Worm (Caenorhabditis elegans) whole organism, young adult: ENCODE data around the gene R04F11.3.

Experiments
- B0261.1 ChIP-seq: sonication (generic microtip); optimal IDR thresholded peaks from 2 replicates; lab custom pipeline; 2016; ENCODE audit warnings: mild to moderate bottlenecking, missing genetic modification characterization, moderate library complexity, missing compliant biosample characterization
- F23B12.7 ChIP-seq: sonication (generic microtip); optimal IDR thresholded peaks from 2 replicates; lab custom pipeline; 2017; ENCODE audit warnings: missing genetic modification characterization, mild to moderate bottlenecking, missing compliant biosample characterization, antibody characterized with exemption, moderate library complexity; ENCODE audit not compliant: insufficient read depth
- F49E8.2 ChIP-seq: sonication (generic microtip); optimal IDR thresholded peaks from 3 replicates; lab custom pipeline; 2017; ENCODE audit warnings: missing genetic modification characterization, mild to moderate bottlenecking, missing compliant biosample characterization, antibody characterized with exemption, moderate library complexity; ENCODE audit not compliant: insufficient read depth
- F52B5.7 ChIP-seq: sonication (generic microtip); optimal IDR thresholded peaks from 2 replicates; lab custom pipeline; 2016; ENCODE audit warnings: mild to moderate bottlenecking, missing genetic modification characterization, missing compliant biosample characterization
- T26A5.8 ChIP-seq: sonication (generic microtip); optimal IDR thresholded peaks from 2 replicates; lab custom pipeline; 2016; ENCODE audit warnings: missing genetic modification characterization, missing compliant biosample characterization
- Y53F4B.3 ChIP-seq: fragments of 200-800 bp; sonication (Bioruptor generic); IDR thresholded peaks from 2 replicates; pipeline ENCODE4 v1.3.6; 2022; ENCODE audit warnings: missing genetic modification reagents, missing genetic modification characterization, missing compliant biosample characterization
- Y53G8AR.9 ChIP-seq: fragments of 200-800 bp; sonication (Bioruptor generic); conservative IDR thresholded peaks from 2 replicates; pipeline ENCODE4 v1.3.6; 2022; ENCODE audit warnings: missing genetic modification reagents, missing genetic modification characterization, missing compliant biosample characterization
- Y79H2A.3 ChIP-seq: fragments of 200-800 bp; sonication (Bioruptor generic); conservative IDR thresholded peaks from 2 replicates; pipeline ENCODE4 v1.3.6; 2022; ENCODE audit warnings: missing genetic modification reagents, missing genetic modification characterization, missing compliant biosample characterization
- akir-1 ChIP-seq: fragments of 200-800 bp; sonication (Bioruptor generic); optimal IDR thresholded peaks from 2 replicates; lab custom pipeline; 2018; ENCODE audit warnings: mild to moderate bottlenecking, missing genetic modification characterization, moderate library complexity, missing compliant biosample characterization
- ama-1 ChIP-seq, 3 experiments: fragments of 150-350 bp in 1 of 3; sonication (generic microtip) in 2 of 3; optimal IDR thresholded peaks; 2 replicates each; lab custom pipeline; 2014 to 2018; ENCODE audit warnings: missing biosample characterization in 2 of 3, missing genetic modification characterization in 2 of 3, missing genetic modification reagents in 2 of 3
- aptf-2 ChIP-seq: fragments of 200-800 bp; sonication (Bioruptor generic); conservative IDR thresholded peaks from 2 replicates; pipeline ENCODE4 v1.3.6; 2022; ENCODE audit warnings: missing genetic modification reagents, missing genetic modification characterization, missing compliant biosample characterization
- aptf-3 ChIP-seq: fragments of 200-800 bp; sonication (Bioruptor generic); IDR thresholded peaks from 2 replicates; pipeline ENCODE4 v1.3.6; 2022; ENCODE audit warnings: missing genetic modification characterization, missing compliant biosample characterization
- attf-3 ChIP-seq: fragments of 200-800 bp; sonication (Bioruptor generic); conservative IDR thresholded peaks from 2 replicates; pipeline ENCODE4 v1.3.6; 2022; ENCODE audit warnings: missing genetic modification reagents, missing genetic modification characterization, missing compliant biosample characterization
- attf-6 ChIP-seq: fragments of 200-800 bp; sonication (Bioruptor generic); IDR thresholded peaks from 2 replicates; pipeline ENCODE4 v1.3.6; 2022; ENCODE audit warnings: missing genetic modification reagents, missing genetic modification characterization, missing compliant biosample characterization
- bed-2 ChIP-seq: fragments of 200-800 bp; sonication (Bioruptor generic); IDR thresholded peaks from 2 replicates; pipeline ENCODE4 v1.3.6; 2022; ENCODE audit warnings: missing genetic modification reagents, missing genetic modification characterization, missing compliant biosample characterization
- ccch-3 ChIP-seq: fragments of 200-800 bp; sonication (Bioruptor generic); optimal IDR thresholded peaks from 2 replicates; lab custom pipeline; 2018; ENCODE audit warnings: mild to moderate bottlenecking, missing genetic modification characterization, missing compliant biosample characterization
- cebp-1 ChIP-seq, 2 experiments: fragments of 200-800 bp in 1 of 2; sonication (Bioruptor generic) in 1 of 2; sonication (generic microtip) in 1 of 2; IDR thresholded peaks in 1 of 2; optimal IDR thresholded peaks in 1 of 2; 2 replicates each; pipeline versions ENCODE4 v1.3.6 to Lab custom; 2017 to 2022; ENCODE audit warnings: missing compliant biosample characterization in 2 of 2, missing genetic modification characterization in 2 of 2, mild to moderate bottlenecking in 1 of 2, missing genetic modification reagents in 1 of 2, moderate library complexity in 1 of 2
- ceh-27 ChIP-seq: fragments of 200-800 bp; sonication (Bioruptor generic); optimal IDR thresholded peaks from 2 replicates; lab custom pipeline; 2018; ENCODE audit warnings: mild to moderate bottlenecking, missing genetic modification characterization, moderate library complexity, missing compliant biosample characterization
- ceh-40 ChIP-seq: fragments of 200-800 bp; sonication (Bioruptor generic); IDR thresholded peaks from 2 replicates; pipeline ENCODE4 v1.3.6; 2022; ENCODE audit warnings: missing genetic modification characterization, missing compliant biosample characterization
- dox-1 ChIP-seq: fragments of 200-800 bp; sonication (Bioruptor generic); IDR thresholded peaks from 2 replicates; pipeline ENCODE4 v1.3.6; 2022; ENCODE audit warnings: missing genetic modification reagents, missing genetic modification characterization, missing compliant biosample characterization
- dpff-1 ChIP-seq: sonication (generic microtip); optimal IDR thresholded peaks from 2 replicates; lab custom pipeline; 2017; ENCODE audit warnings: mild to moderate bottlenecking, missing genetic modification characterization, missing compliant biosample characterization
- efl-1 ChIP-seq: fragments of 150-350 bp; optimal IDR thresholded peaks from 2 replicates; lab custom pipeline; 2014; ENCODE audit warnings: missing biosample characterization, missing genetic modification reagents, missing genetic modification characterization
- egl-18 ChIP-seq: fragments of 200-800 bp; sonication (Bioruptor generic); IDR thresholded peaks from 2 replicates; pipeline ENCODE4 v1.3.6; 2022; ENCODE audit warnings: missing genetic modification reagents, missing genetic modification characterization, missing compliant biosample characterization
- egrh-3 ChIP-seq: fragments of 200-800 bp; sonication (Bioruptor generic); IDR thresholded peaks from 2 replicates; pipeline ENCODE4 v1.3.6; 2022; ENCODE audit warnings: missing genetic modification reagents, missing genetic modification characterization, missing compliant biosample characterization
- ets-4 ChIP-seq: fragments of 200-800 bp; sonication (Bioruptor generic); optimal IDR thresholded peaks from 2 replicates; lab custom pipeline; 2018; ENCODE audit warnings: mild to moderate bottlenecking, missing genetic modification characterization, missing compliant biosample characterization
- fkh-3 ChIP-seq: sonication (generic microtip); optimal IDR thresholded peaks from 2 replicates; lab custom pipeline; 2016; ENCODE audit warnings: mild to moderate bottlenecking, missing genetic modification characterization, missing compliant biosample characterization
- hmg-20 ChIP-seq: fragments of 200-800 bp; sonication (Bioruptor generic); IDR thresholded peaks from 2 replicates; pipeline ENCODE4 v1.3.6; 2022; ENCODE audit warnings: missing genetic modification reagents, missing genetic modification characterization, missing compliant biosample characterization
- hrde-1 ChIP-seq: sonication (generic microtip); optimal IDR thresholded peaks from 2 replicates; lab custom pipeline; 2016; ENCODE audit warnings: missing genetic modification characterization, mild to moderate bottlenecking, missing compliant biosample characterization, moderate library complexity, missing genotype, missing genetic modification reagents, borderline replicate concordance
- hsf-1 ChIP-seq: fragments of 200-800 bp; sonication (Bioruptor generic); IDR thresholded peaks from 2 replicates; pipeline ENCODE4 v1.3.6; 2022; ENCODE audit warnings: missing genetic modification reagents, missing genetic modification characterization, missing compliant biosample characterization
- let-607 ChIP-seq, 2 experiments: fragments of 200-800 bp in 1 of 2; sonication (Bioruptor generic) in 1 of 2; sonication (generic microtip) in 1 of 2; optimal IDR thresholded peaks; 2 replicates each; lab custom pipeline; 2016 to 2018; ENCODE audit warnings: mild to moderate bottlenecking in 2 of 2, missing compliant biosample characterization in 2 of 2, missing genetic modification characterization in 2 of 2, moderate library complexity in 2 of 2, missing genotype in 1 of 2
- lin-26 ChIP-seq: fragments of 200-800 bp; sonication (Bioruptor generic); IDR thresholded peaks from 2 replicates; pipeline ENCODE4 v1.3.6; 2022; ENCODE audit warnings: missing genetic modification reagents, missing genetic modification characterization, missing compliant biosample characterization
- lir-1 ChIP-seq: fragments of 200-800 bp; sonication (Bioruptor generic); conservative IDR thresholded peaks from 2 replicates; pipeline ENCODE4 v1.3.6; 2022; ENCODE audit warnings: missing genetic modification reagents, missing genetic modification characterization, missing compliant biosample characterization
- lsl-1 ChIP-seq: fragments of 200-800 bp; sonication (Bioruptor generic); optimal IDR thresholded peaks from 2 replicates; lab custom pipeline; 2018; ENCODE audit warnings: mild to moderate bottlenecking, missing genetic modification characterization, moderate library complexity, missing compliant biosample characterization
- lsy-27 ChIP-seq: sonication (generic microtip); optimal IDR thresholded peaks from 2 replicates; lab custom pipeline; 2017; ENCODE audit warnings: missing genetic modification characterization, mild to moderate bottlenecking, missing compliant biosample characterization, antibody characterized with exemption, missing genotype, borderline replicate concordance; ENCODE audit not compliant: insufficient read depth
- madf-8 ChIP-seq: fragments of 200-800 bp; sonication (Bioruptor generic); conservative IDR thresholded peaks from 2 replicates; pipeline ENCODE4 v1.3.6; 2022; ENCODE audit warnings: missing genetic modification reagents, missing genetic modification characterization, missing compliant biosample characterization
- mes-4 ChIP-seq: sonication (generic microtip); optimal IDR thresholded peaks from 2 replicates; lab custom pipeline; 2016; ENCODE audit warnings: missing genotype, missing genetic modification characterization, missing compliant biosample characterization
- nfya-2 ChIP-seq: fragments of 200-800 bp; sonication (Bioruptor generic); IDR thresholded peaks from 2 replicates; pipeline ENCODE4 v1.3.6; 2022; ENCODE audit warnings: missing genetic modification reagents, missing genetic modification characterization, missing compliant biosample characterization
- nhr-90 ChIP-seq: sonication (generic microtip); optimal IDR thresholded peaks from 2 replicates; lab custom pipeline; 2016; ENCODE audit warnings: missing genotype, mild to moderate bottlenecking, missing genetic modification characterization, missing compliant biosample characterization
- pbrm-1 ChIP-seq: fragments of 200-800 bp; sonication (Bioruptor generic); IDR thresholded peaks from 2 replicates; pipeline ENCODE4 v1.3.6; 2022; ENCODE audit warnings: missing genetic modification reagents, missing genetic modification characterization, missing compliant biosample characterization
- snpc-1.3 ChIP-seq: sonication (generic microtip); optimal IDR thresholded peaks from 2 replicates; lab custom pipeline; 2017; ENCODE audit warnings: missing genetic modification characterization, mild to moderate bottlenecking, missing compliant biosample characterization, antibody characterized with exemption, moderate library complexity, missing genotype, missing genetic modification reagents; ENCODE audit not compliant: insufficient read depth
- somi-1 ChIP-seq: fragments of 200-800 bp; sonication (Bioruptor generic); optimal IDR thresholded peaks from 2 replicates; lab custom pipeline; 2018; ENCODE audit warnings: mild to moderate bottlenecking, missing genetic modification characterization, missing compliant biosample characterization
- tbp1 ChIP-seq: fragments of 200-800 bp; sonication (Bioruptor generic); optimal IDR thresholded peaks from 2 replicates; lab custom pipeline; 2018; ENCODE audit warnings: mild to moderate bottlenecking, missing genetic modification characterization, missing compliant biosample characterization
- tbx-9 ChIP-seq: sonication (generic microtip); optimal IDR thresholded peaks from 2 replicates; lab custom pipeline; 2016; ENCODE audit warnings: borderline replicate concordance, missing genetic modification characterization, inconsistent platforms, missing compliant biosample characterization
- unc-130 ChIP-seq: sonication (generic microtip); optimal IDR thresholded peaks from 2 replicates; lab custom pipeline; 2016; ENCODE audit warnings: missing genetic modification reagents, missing genetic modification characterization, missing compliant biosample characterization
- unc-62 ChIP-seq: fragments of 150-350 bp; optimal IDR thresholded peaks from 2 replicates; lab custom pipeline; 2014; ENCODE audit warnings: missing biosample characterization, missing genetic modification reagents, missing genetic modification characterization
- ztf-25 ChIP-seq: fragments of 200-800 bp; sonication (Bioruptor generic); IDR thresholded peaks from 2 replicates; pipeline ENCODE4 v1.3.6; 2022; ENCODE audit warnings: missing genetic modification reagents, missing genetic modification characterization, missing compliant biosample characterization
- ztf-3 ChIP-seq: fragments of 200-800 bp; sonication (Bioruptor generic); optimal IDR thresholded peaks from 2 replicates; lab custom pipeline; 2018; ENCODE audit warnings: mild to moderate bottlenecking, missing genetic modification characterization, missing compliant biosample characterization

R04F11.3 gene

DNA sequence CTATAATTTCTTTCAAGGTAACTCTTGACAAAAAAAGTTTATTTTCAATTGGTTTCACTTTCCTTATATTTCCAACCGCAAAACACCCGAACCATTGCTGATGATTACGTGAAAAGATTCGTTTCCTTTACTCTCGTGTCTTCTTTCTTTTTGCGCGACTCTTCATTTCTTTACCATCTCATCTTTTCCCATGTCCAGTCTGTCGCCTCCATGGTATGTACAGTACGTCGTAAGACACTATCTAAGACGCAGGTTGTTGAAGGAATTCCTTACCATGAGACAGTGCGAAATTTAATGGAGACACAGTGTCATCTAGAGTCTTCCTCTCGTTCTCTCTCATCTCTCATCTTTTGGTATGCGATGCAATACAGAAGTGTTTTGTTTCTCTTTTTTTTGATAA is 16.8 kb downstream of the R04F11.3 start (continued):
- no peak for TF ChIP-seq tbx-9 (tag; lab: Kevin White, UChicago)
- no peak for TF ChIP-seq hmg-20 (GFP tag; lab: Robert Waterston, UW)
- TF ChIP-seq lin-26 (GFP tag; lab: Robert Waterston, UW): no peak
- no peak for TF ChIP-seq lsy-27
- TF ChIP-seq F49E8.2 (tag; lab: Kevin White, UChicago): no peak
- no peak for TF ChIP-seq aptf-3 (GFP tag; lab: Robert Waterston, UW)
- TF ChIP-seq bed-2: no peak
- no peak for TF ChIP-seq attf-6 (GFP tag; lab: Robert Waterston, UW)
- TF ChIP-seq Y79H2A.3 (GFP tag; lab: Robert Waterston, UW): no peak
- TF ChIP-seq egl-18: no peak
- no peak for TF ChIP-seq aptf-2 (GFP tag; lab: Robert Waterston, UW)
- TF ChIP-seq lsl-1: no peak
- no peak for TF ChIP-seq attf-3 (GFP tag; lab: Robert Waterston, UW)
- no peak for TF ChIP-seq ztf-3 (GFP tag; lab: Kevin White, UChicago)
- peak; percentile 50 for TF ChIP-seq somi-1
- no peak for TF ChIP-seq lir-1 (GFP tag; lab: Robert Waterston, UW)
- TF ChIP-seq ama-1 (optimal IDR thresholded peaks at IDR 0.05; lab: Kevin White, UChicago): no peak
- TF ChIP-seq ama-1 (GFP tag; optimal IDR thresholded peaks at IDR 0.05; lab: Kevin White, UChicago): no peak
- TF ChIP-seq akir-1 (GFP tag; lab: Kevin White, UChicago): no peak
- peak; percentile 35; the same call in 1 of the 2 replicates for TF ChIP-seq dox-1 (GFP tag; lab: Robert Waterston, UW)
- no peak for TF ChIP-seq hsf-1
- no peak for TF ChIP-seq ceh-40 (GFP tag; lab: Robert Waterston, UW)
- no peak for TF ChIP-seq ccch-3
- TF ChIP-seq mes-4 (tag; lab: Kevin White, UChicago): no peak
- TF ChIP-seq T26A5.8 (tag; lab: Kevin White, UChicago): no peak
- TF ChIP-seq ets-4 (GFP tag; lab: Kevin White, UChicago): no peak
- no peak for TF ChIP-seq egrh-3
- no peak for TF ChIP-seq fkh-3
- TF ChIP-seq Y53G8AR.9 (GFP tag; lab: Robert Waterston, UW): no peak
- TF ChIP-seq snpc-1.3 (tag; lab: Kevin White, UChicago): no peak
- TF ChIP-seq hrde-1 (tag; lab: Kevin White, UChicago): no peak
- TF ChIP-seq B0261.1 (tag; lab: Kevin White, UChicago): no peak
- no peak for TF ChIP-seq madf-8 (GFP tag; lab: Robert Waterston, UW)
- TF ChIP-seq ztf-25: no peak
- peak; percentile 20 for TF ChIP-seq tbp1
- TF ChIP-seq ceh-27: peak; percentile 34
- peak; percentile 46 for TF ChIP-seq unc-62 (GFP tag; lab: Kevin White, UChicago)
- no peak for TF ChIP-seq pbrm-1 (GFP tag; lab: Robert Waterston, UW)
- TF ChIP-seq cebp-1 (GFP tag; IDR thresholded peaks at IDR 0.05; lab: Robert Waterston, UW): no peak
- TF ChIP-seq cebp-1 (tag; optimal IDR thresholded peaks at IDR 0.05; lab: Kevin White, UChicago): peak; percentile 56
- no peak for TF ChIP-seq F52B5.7 (tag; lab: Kevin White, UChicago)
- TF ChIP-seq F23B12.7 (tag; lab: Kevin White, UChicago): no peak
- no peak for TF ChIP-seq unc-130 (GFP tag; lab: Kevin White, UChicago)
- no peak for TF ChIP-seq Y53F4B.3 (GFP tag; lab: Robert Waterston, UW)
- TF ChIP-seq nfya-2: no peak
- TF ChIP-seq dpff-1: no peak
- no peak for TF ChIP-seq efl-1 (GFP tag; lab: Kevin White, UChicago)
- peak in 1 of 2 experiments; percentile 14 for TF ChIP-seq let-607 (tag; optimal IDR thresholded peaks at IDR 0.05; lab: Kevin White, UChicago)
- no peak for TF ChIP-seq nhr-90 (tag; lab: Kevin White, UChicago)
